Fruit fly (Drosophila melanogaster) whole organism: ENCODE measurements around the gene Octbeta2R.

Experiments
- CG8478 ChIP-seq: fragments of >200 bp; optimal IDR thresholded peaks from 2 replicates; lab custom pipeline; 2018; ENCODE audit warnings: inconsistent platforms
- Dll ChIP-seq: fragments of >200 bp; optimal IDR thresholded peaks from 2 replicates; lab custom pipeline; 2017
- EcR ChIP-seq, 2 experiments: fragments of >200 bp; optimal IDR thresholded peaks; 2 replicates each; lab custom pipeline; 2017; ENCODE audit warnings: missing biosample characterization in 2 of 2, missing genetic modification characterization in 2 of 2, missing genetic modification reagents in 2 of 2
- pan ChIP-seq: fragments of >200 bp; optimal IDR thresholded peaks from 2 replicates; lab custom pipeline; 2017
- psq ChIP-seq: fragments of >200 bp; optimal IDR thresholded peaks from 2 replicates; lab custom pipeline; 2017
- usp ChIP-seq: fragments of >200 bp; optimal IDR thresholded peaks from 2 replicates; lab custom pipeline; 2017; ENCODE audit warnings: missing biosample characterization, missing genetic modification characterization, mixed read lengths

DNA sequence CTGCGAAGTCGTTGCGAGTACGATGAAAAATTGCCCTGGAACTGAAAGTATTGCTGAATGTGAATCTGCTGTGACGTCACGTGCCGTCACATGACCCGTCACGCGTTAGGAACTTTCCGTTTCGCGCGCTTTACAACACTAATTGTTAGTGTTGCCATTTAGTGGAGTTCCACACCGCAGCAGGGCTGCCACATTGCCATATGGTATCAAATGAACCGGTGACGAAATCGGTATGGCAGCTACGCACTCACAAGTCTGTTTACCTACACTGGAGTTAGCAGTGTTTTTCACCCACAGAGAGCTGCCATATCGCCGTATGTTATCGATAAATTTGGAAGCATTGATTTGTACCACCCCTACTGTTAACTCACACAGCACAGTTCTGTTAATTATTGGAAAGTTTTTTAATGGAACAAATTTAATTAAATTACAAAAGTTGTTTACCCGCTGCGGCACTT, 32.2 kb upstream of the Octbeta2R start, which contains the start of the genes Vha55 and Snx3:
- TF ChIP-seq usp (GFP tag; lab: Kevin White, UChicago) (no peak), psq (lab: Kevin White, UChicago) (no peak), pan (lab: Kevin White, UChicago) (no peak), EcR (GFP tag; optimal IDR thresholded peaks at IDR 0.05; lab: Kevin White, UChicago) (no peak), CG8478 (no peak), Dll (lab: Kevin White, UChicago) (no peak)
